Worm (Caenorhabditis elegans) whole organism, early embryonic: ENCODE measurements around the gene Y51H7C.7.

Experiments used
- ama-1 ChIP-seq: fragments of 150-350 bp; optimal IDR thresholded peaks from 2 replicates; lab custom pipeline; 2014
- ets-7 ChIP-seq: sonication (generic microtip); optimal IDR thresholded peaks from 2 replicates; lab custom pipeline; 2016; ENCODE audit warnings: missing genotype, missing genetic modification characterization, missing compliant biosample characterization
- pes-1 ChIP-seq: fragments of 200-800 bp; sonication (Bioruptor generic); IDR thresholded peaks from 2 replicates; pipeline ENCODE4 v1.3.6; 2022; ENCODE audit warnings: missing genetic modification reagents, missing genetic modification characterization, missing compliant biosample characterization

- TF ChIP-seq ama-1 (lab: Kevin White, UChicago) (no peak), ets-7 (no peak), pes-1 (GFP tag; lab: Robert Waterston, UW) (no peak)
Observed at ce11 chrII:1375627-1376026, 26.7 kb upstream of the Y51H7C.7 start.
